Worm (Caenorhabditis elegans) whole organism, late embryonic: ENCODE data around the gene pho-9.

Experiments
- C08G9.2 ChIP-seq: sonication (generic microtip); optimal IDR thresholded peaks from 2 replicates; lab custom pipeline; 2016; ENCODE audit warnings: mild to moderate bottlenecking, missing genetic modification characterization, moderate library complexity, missing compliant biosample characterization
- C38D4.7 ChIP-seq: fragments of 200-800 bp; sonication (Bioruptor generic); optimal IDR thresholded peaks from 2 replicates; lab custom pipeline; 2018; ENCODE audit warnings: mild to moderate bottlenecking, missing genetic modification characterization, moderate library complexity, missing compliant biosample characterization
- F13H6.1 ChIP-seq: sonication (generic microtip); optimal IDR thresholded peaks from 2 replicates; lab custom pipeline; 2016; ENCODE audit warnings: missing genetic modification characterization, missing compliant biosample characterization
- T23F11.4 ChIP-seq: fragments of 200-800 bp; sonication (Bioruptor generic); optimal IDR thresholded peaks from 2 replicates; lab custom pipeline; 2018; ENCODE audit warnings: mild to moderate bottlenecking, missing genetic modification characterization, missing compliant biosample characterization
- ama-1 ChIP-seq: fragments of 150-350 bp; optimal IDR thresholded peaks from 2 replicates; lab custom pipeline; 2014
- ceh-18 ChIP-seq: sonication (generic microtip); optimal IDR thresholded peaks from 2 replicates; lab custom pipeline; 2016; ENCODE audit warnings: missing genetic modification characterization, missing compliant biosample characterization
- ceh-19 ChIP-seq: fragments of 200-800 bp; sonication (Bioruptor generic); optimal IDR thresholded peaks from 2 replicates; lab custom pipeline; 2018; ENCODE audit warnings: mild to moderate bottlenecking, missing genetic modification characterization, missing compliant biosample characterization
- ceh-2 ChIP-seq: sonication (generic microtip); optimal IDR thresholded peaks from 2 replicates; lab custom pipeline; 2016; ENCODE audit warnings: missing genotype, missing genetic modification characterization, missing compliant biosample characterization
- ceh-34 ChIP-seq: sonication (generic microtip); optimal IDR thresholded peaks from 2 replicates; lab custom pipeline; 2016; ENCODE audit warnings: mild to moderate bottlenecking, missing genetic modification characterization, missing compliant biosample characterization
- ceh-45 ChIP-seq: fragments of 200-800 bp; sonication (Bioruptor generic); IDR thresholded peaks from 2 replicates; pipeline ENCODE4 v1.3.6; 2022; ENCODE audit warnings: missing genetic modification reagents, missing genetic modification characterization, missing compliant biosample characterization
- ceh-48 ChIP-seq: sonication (generic microtip); optimal IDR thresholded peaks from 2 replicates; lab custom pipeline; 2016; ENCODE audit warnings: missing genetic modification characterization, inconsistent platforms, missing compliant biosample characterization
- dve-1 ChIP-seq: sonication (generic microtip); optimal IDR thresholded peaks from 2 replicates; lab custom pipeline; 2017; ENCODE audit warnings: antibody characterized with exemption, mild to moderate bottlenecking, missing genetic modification characterization, missing compliant biosample characterization
- elt-2 ChIP-seq: sonication (generic microtip); optimal IDR thresholded peaks from 2 replicates; lab custom pipeline; 2016; ENCODE audit warnings: missing genetic modification reagents, missing genetic modification characterization, missing compliant biosample characterization
- fkh-10 ChIP-seq: fragments of 150-350 bp; optimal IDR thresholded peaks from 2 replicates; lab custom pipeline; 2014; ENCODE audit warnings: missing biosample characterization, missing genetic modification reagents, missing genetic modification characterization
- hlh-13 ChIP-seq: fragments of 200-800 bp; sonication (Bioruptor generic); optimal IDR thresholded peaks from 2 replicates; lab custom pipeline; 2018; ENCODE audit warnings: mild to moderate bottlenecking, missing genetic modification characterization, missing compliant biosample characterization
- hlh-15 ChIP-seq: sonication (generic microtip); optimal IDR thresholded peaks from 2 replicates; lab custom pipeline; 2016; ENCODE audit warnings: missing genetic modification characterization, missing compliant biosample characterization
- hlh-30 ChIP-seq: sonication (generic microtip); optimal IDR thresholded peaks from 2 replicates; lab custom pipeline; 2017; ENCODE audit warnings: antibody characterized with exemption, missing genetic modification characterization, missing compliant biosample characterization; ENCODE audit not compliant: insufficient read depth
- hlh-6 ChIP-seq: sonication (generic microtip); optimal IDR thresholded peaks from 2 replicates; lab custom pipeline; 2016; ENCODE audit warnings: missing genotype, missing genetic modification characterization, missing compliant biosample characterization
- hlh-8 ChIP-seq: sonication (generic microtip); optimal IDR thresholded peaks from 2 replicates; lab custom pipeline; 2016; ENCODE audit warnings: missing genotype, missing genetic modification characterization, missing compliant biosample characterization
- lin-11 ChIP-seq: fragments of 200-800 bp; sonication (Bioruptor generic); optimal IDR thresholded peaks from 2 replicates; lab custom pipeline; 2018; ENCODE audit warnings: mild to moderate bottlenecking, missing genetic modification characterization, missing compliant biosample characterization
- npax-4 ChIP-seq: sonication (generic microtip); optimal IDR thresholded peaks from 2 replicates; lab custom pipeline; 2016; ENCODE audit warnings: missing genetic modification characterization, missing compliant biosample characterization
- pag-3 ChIP-seq: sonication (generic microtip); optimal IDR thresholded peaks from 2 replicates; lab custom pipeline; 2016; ENCODE audit warnings: missing compliant biosample characterization, missing genetic modification characterization, borderline replicate concordance
- pax-1 ChIP-seq: fragments of 150-350 bp; optimal IDR thresholded peaks from 2 replicates; lab custom pipeline; 2014; ENCODE audit warnings: missing biosample characterization, missing genetic modification characterization
- pha-2 ChIP-seq: sonication (generic microtip); optimal IDR thresholded peaks from 2 replicates; lab custom pipeline; 2017; ENCODE audit warnings: mild to moderate bottlenecking, missing genetic modification characterization, missing compliant biosample characterization
- pqm-1 ChIP-seq: sonication (generic microtip); optimal IDR thresholded peaks from 2 replicates; lab custom pipeline; 2016; ENCODE audit warnings: missing genetic modification characterization, missing compliant biosample characterization
- rnt-1 ChIP-seq: sonication (generic microtip); optimal IDR thresholded peaks from 2 replicates; lab custom pipeline; 2016; ENCODE audit warnings: missing genetic modification characterization, missing compliant biosample characterization
- sdc-2 ChIP-seq: sonication (generic microtip); optimal IDR thresholded peaks from 2 replicates; lab custom pipeline; 2016; ENCODE audit warnings: missing genotype, missing genetic modification characterization, missing compliant biosample characterization
- tbx-2 ChIP-seq: sonication (generic microtip); optimal IDR thresholded peaks from 2 replicates; lab custom pipeline; 2016; ENCODE audit warnings: missing genetic modification characterization, missing compliant biosample characterization
- unc-3 ChIP-seq, 2 experiments: fragments of 200-800 bp in 1 of 2; sonication (Bioruptor generic) in 1 of 2; sonication (generic microtip) in 1 of 2; conservative IDR thresholded peaks in 1 of 2; optimal IDR thresholded peaks in 1 of 2; 2 replicates each; pipeline versions ENCODE4 v1.3.6 to Lab custom; 2016 to 2022; ENCODE audit warnings: missing compliant biosample characterization in 2 of 2, missing genetic modification characterization in 2 of 2, missing genetic modification reagents in 1 of 2
- unc-42 ChIP-seq: sonication (generic microtip); optimal IDR thresholded peaks from 2 replicates; lab custom pipeline; 2016; ENCODE audit warnings: missing genotype, missing genetic modification characterization, missing compliant biosample characterization
- unc-86 ChIP-seq: sonication (generic microtip); optimal IDR thresholded peaks from 2 replicates; lab custom pipeline; 2016; ENCODE audit warnings: missing genetic modification characterization, missing compliant biosample characterization

Gene pho-9

DNA sequence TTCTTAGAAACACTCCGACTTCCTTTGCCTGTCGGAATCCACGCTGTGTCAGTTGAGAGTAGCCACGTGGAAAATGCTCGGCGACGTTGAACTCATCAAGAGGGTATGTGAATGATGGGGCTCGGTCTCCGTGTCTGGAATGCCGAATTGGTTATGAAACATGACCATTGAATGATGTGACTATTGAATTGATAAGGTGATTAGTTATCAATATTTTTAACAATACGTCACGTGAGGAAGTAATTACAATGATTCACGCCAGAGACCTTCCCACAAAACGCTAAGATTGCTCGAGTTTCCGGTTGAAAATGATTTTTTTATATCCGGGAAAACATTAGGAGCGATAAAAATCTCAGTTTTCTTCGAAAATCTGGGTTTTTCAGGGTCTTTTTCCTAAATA is 1.3 kb downstream of the pho-9 start:
- TF ChIP-seq hlh-15 = no peak
- TF ChIP-seq ama-1 = no peak
- TF ChIP-seq pag-3 (tag; lab: Kevin White, UChicago) = no peak
- TF ChIP-seq sdc-2 (tag; lab: Kevin White, UChicago) = no peak
- TF ChIP-seq hlh-6 (tag; lab: Kevin White, UChicago) = no peak

DNA sequence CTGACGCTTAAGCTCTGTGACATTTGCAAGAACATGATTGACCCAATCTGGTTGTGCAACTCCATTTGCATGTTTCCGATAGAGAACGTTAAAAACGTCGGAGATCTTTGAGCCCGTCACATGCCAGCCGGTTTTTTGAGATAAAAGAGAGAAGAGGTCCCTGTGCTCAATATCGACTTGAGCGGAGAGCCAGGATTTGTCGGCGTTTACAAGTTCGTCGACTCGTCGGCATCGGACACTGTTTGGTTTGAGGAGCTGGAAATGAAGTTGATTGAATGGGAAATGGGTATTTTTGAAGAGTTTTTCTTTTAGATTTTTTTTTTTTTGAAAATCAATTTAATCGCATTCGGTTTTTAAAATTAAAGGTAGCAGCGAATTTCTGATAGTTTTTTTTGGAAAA is 2.5 kb downstream of the pho-9 start:
- TF ChIP-seq rnt-1 (no peak), C38D4.7 (GFP tag; lab: Kevin White, UChicago) (no peak), hlh-8 (no peak), fkh-10 (GFP tag; lab: Kevin White, UChicago) (no peak)

DNA sequence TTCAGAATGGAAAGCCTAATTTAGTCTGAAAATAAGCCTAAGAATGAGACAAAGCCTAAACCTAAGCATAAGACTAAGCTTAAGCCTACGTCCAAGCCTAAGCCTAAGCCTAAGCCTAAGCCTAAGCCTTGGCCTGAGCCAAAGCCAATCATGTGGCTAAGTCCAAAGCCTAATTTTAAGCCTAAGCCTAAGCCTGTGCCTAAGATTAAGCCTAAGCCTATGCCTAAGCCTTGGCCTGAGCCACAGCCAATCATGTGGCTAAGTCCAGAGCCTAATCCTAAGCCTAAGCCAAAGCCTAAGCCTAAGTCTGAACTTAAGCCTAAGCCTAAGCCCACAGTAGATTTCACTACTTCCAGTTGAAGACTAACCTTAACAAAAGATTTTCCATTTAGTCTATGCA is 3.1 kb downstream of the pho-9 start:
- TF ChIP-seq tbx-2 (tag; lab: Kevin White, UChicago) (no peak), ceh-48 (tag; lab: Kevin White, UChicago) (no peak), F13H6.1 (tag; lab: Kevin White, UChicago) (no peak), npax-4 (tag; lab: Kevin White, UChicago) (no peak), dve-1 (tag; lab: Kevin White, UChicago) (peak; percentile 72)
- TF ChIP-seq, all 69 proteins: peak for 1

DNA sequence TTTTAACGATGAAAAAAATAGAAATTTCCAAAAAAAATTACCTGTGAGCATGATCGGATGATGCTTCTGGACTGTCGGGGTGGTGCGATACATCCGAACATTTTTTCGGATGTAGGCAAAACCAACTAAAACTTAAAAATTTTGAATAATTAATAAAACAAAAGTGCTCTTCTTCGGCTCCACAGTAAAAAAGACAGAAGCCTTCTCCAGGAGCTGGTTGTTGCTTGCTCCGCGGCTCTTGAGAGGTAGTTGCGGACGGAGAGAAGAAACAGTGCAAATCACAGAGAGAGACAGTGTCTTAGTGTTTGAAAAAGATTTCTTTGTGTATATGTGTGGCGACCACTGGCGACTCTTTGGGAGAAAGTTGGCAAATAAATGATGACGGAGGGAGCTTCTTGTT is 4.4 kb downstream of the pho-9 start, which contains the start of gene gldi-9:
Gene gldi-9, minus strand, starts transcription at position 101 of the 400 bp plus-strand sequence.
- TF ChIP-seq pqm-1 (tag; lab: Kevin White, UChicago) = no peak
- no peak for TF ChIP-seq dve-1 (tag; lab: Kevin White, UChicago)
- no peak for TF ChIP-seq T23F11.4 (GFP tag; lab: Kevin White, UChicago)
- TF ChIP-seq F13H6.1 (tag; lab: Kevin White, UChicago) = no peak

DNA sequence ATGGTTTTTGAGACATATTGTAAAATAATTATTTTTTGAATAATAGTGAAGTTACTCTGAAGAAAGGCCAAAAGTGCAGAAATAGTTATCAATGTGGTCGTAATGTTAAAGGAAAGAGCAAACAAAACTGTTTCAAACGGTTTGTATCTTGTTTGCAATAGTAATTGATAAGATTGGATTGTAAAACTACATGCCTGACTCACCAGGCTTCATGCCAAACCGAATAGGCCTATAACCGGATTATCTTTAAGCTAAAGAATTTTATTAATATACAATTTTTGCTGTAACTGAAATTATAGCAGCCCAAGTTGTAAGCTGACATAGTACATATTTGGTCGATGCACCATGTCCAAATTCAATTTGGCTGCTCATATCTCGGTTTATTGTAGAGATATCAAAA is 14.1 kb downstream of the pho-9 start, which contains the start of gene Y71H2AM.14:
Gene Y71H2AM.14, minus strand, starts transcription at position 101 of the 400 bp plus-strand sequence.
- TF ChIP-seq pha-2 (tag; lab: Kevin White, UChicago) (no peak), ceh-19 (GFP tag; lab: Kevin White, UChicago) (no peak), hlh-8 (no peak), T23F11.4 (GFP tag; lab: Kevin White, UChicago) (no peak), pax-1 (no peak), unc-3 (GFP tag; conservative IDR thresholded peaks at IDR 0.05; lab: Robert Waterston, UW) (no peak), unc-3 (tag; optimal IDR thresholded peaks at IDR 0.05; lab: Kevin White, UChicago) (no peak), hlh-13 (no peak), ceh-18 (tag; lab: Kevin White, UChicago) (no peak), fkh-10 (GFP tag; lab: Kevin White, UChicago) (no peak), sdc-2 (tag; lab: Kevin White, UChicago) (no peak), hlh-6 (tag; lab: Kevin White, UChicago) (no peak), lin-11 (tag; lab: Kevin White, UChicago) (no peak), C08G9.2 (tag; lab: Kevin White, UChicago) (no peak), pqm-1 (tag; lab: Kevin White, UChicago) (no peak), ceh-2 (tag; lab: Kevin White, UChicago) (no peak), hlh-30 (tag; lab: Kevin White, UChicago) (no peak), ceh-34 (tag; lab: Kevin White, UChicago) (no peak), F13H6.1 (tag; lab: Kevin White, UChicago) (no peak), unc-86 (no peak), ceh-45 (GFP tag; lab: Robert Waterston, UW) (no peak)
- TF ChIP-seq, all 69 proteins: peak for 0

DNA sequence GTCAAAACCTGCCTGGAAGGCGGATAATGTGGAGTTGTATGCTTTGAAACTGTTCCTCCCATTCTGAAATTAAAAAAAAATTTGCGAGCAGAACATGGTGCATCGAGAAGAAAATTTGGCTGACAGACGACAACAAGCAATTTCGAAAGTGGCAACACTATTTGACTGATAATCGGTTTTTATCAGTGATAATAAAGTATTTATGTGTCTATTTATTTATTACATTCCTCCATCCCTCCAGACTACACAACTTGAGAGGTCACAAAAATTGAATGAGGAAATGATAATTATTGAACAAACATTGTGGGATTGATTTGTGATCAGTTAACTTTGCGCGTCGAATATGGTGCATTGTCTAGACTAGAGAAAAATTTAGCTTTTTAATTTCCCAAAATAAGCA is 21.1 kb downstream of the pho-9 start, which contains the start of gene cest-25:
Gene cest-25, minus strand, starts transcription at position 63 of the 400 bp plus-strand sequence.
- TF ChIP-seq elt-2 (tag; lab: Kevin White, UChicago) = peak; percentile 56
- TF ChIP-seq unc-42 = no peak
